Worm (Caenorhabditis elegans): Measurements from ENCODE around the gene K09A11.1.

K09A11.1 gene

DNA sequence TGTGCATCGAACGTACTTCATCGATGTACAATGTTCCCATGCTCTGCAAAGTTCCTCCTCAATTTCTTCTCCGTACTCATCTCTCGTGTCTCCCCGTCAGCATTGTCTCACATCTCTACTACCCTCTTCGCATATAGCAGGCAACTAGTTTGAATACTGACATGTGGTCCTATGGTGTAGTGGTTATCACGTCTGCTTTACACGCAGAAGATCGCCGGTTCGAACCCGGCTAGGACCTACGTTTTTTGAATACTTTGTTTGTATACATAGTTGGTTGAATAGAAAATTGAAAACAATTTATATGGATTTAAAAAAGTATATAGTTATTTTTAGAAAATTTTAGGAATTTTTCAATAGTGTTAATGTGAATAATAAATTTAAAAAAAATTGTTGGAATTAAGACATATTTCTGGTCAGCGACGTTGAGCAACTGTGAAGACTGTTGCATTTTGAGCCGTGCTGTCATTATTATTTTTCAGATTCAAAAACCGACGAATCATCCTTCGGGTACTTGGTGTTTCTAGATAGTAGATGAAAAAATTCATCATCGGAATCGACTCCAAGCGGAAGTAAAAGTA, 44.7 kb downstream of the K09A11.1 start (continued):
- TF ChIP-seq ceh-48 (tag; optimal IDR thresholded peaks at IDR 0.05) (peak; percentile 80), sdc-2 (tag; optimal IDR thresholded peaks at IDR 0.05) (peak; percentile 91), hlh-30 (tag; optimal IDR thresholded peaks at IDR 0.05; ENCODE audit: insufficient read depth) (peak; percentile 71), rnt-1 (tag; optimal IDR thresholded peaks at IDR 0.05) (peak; percentile 80), npax-4 (tag; optimal IDR thresholded peaks at IDR 0.05) (peak; percentile 91), sox-2 (GFP tag; IDR thresholded peaks at IDR 0.05) (peak; percentile 92), unc-55 (GFP tag; optimal IDR thresholded peaks at IDR 0.05) (peak; percentile 62), ceh-6 (GFP tag; optimal IDR thresholded peaks at IDR 0.05) (peak; percentile 94), elt-4 (tag; optimal IDR thresholded peaks at IDR 0.05) (no peak), fax-1 (tag; optimal IDR thresholded peaks at IDR 0.05) (peak; percentile 87), ahr-1 (tag; optimal IDR thresholded peaks at IDR 0.05) (peak; percentile 86), pax-1 (tag; optimal IDR thresholded peaks at IDR 0.05) (no peak), gmeb-2 (tag; optimal IDR thresholded peaks at IDR 0.05) (peak; percentile 94), ets-4 (tag; optimal IDR thresholded peaks at IDR 0.05) (peak; percentile 52), K09A11.1 (tag; optimal IDR thresholded peaks at IDR 0.05; ENCODE audit: insufficient read depth) (peak; percentile 83), ceh-14 (tag; optimal IDR thresholded peaks at IDR 0.05) (peak; percentile 78), ceh-9 (tag; optimal IDR thresholded peaks at IDR 0.05) (peak; percentile 77)

- TF ChIP-seq elt-2 (tag; optimal IDR thresholded peaks at IDR 0.05) (no peak), ceh-18 (tag; optimal IDR thresholded peaks at IDR 0.05) (no peak)
Measured at ce11 chrX:13307852-13308251, 45.6 kb downstream of the K09A11.1 start.

- TF ChIP-seq unc-55 (GFP tag; optimal IDR thresholded peaks at IDR 0.05): no peak
- TF ChIP-seq F13H6.1 (tag; optimal IDR thresholded peaks at IDR 0.05): no peak
- no peak for TF ChIP-seq nhr-11 (tag; optimal IDR thresholded peaks at IDR 0.05)
- no peak for TF ChIP-seq tbx-2 (tag; optimal IDR thresholded peaks at IDR 0.05)
- no peak for TF ChIP-seq ceh-2 (tag; optimal IDR thresholded peaks at IDR 0.05)
- no peak for TF ChIP-seq pat-9 (tag; optimal IDR thresholded peaks at IDR 0.05)
- TF ChIP-seq C38D4.7 (GFP tag; optimal IDR thresholded peaks at IDR 0.05): no peak
- no peak for TF ChIP-seq hlh-6 (tag; optimal IDR thresholded peaks at IDR 0.05)
- TF ChIP-seq nhr-232 (tag; optimal IDR thresholded peaks at IDR 0.05): no peak
- no peak for TF ChIP-seq pag-3 (tag; optimal IDR thresholded peaks at IDR 0.05; ENCODE audit: borderline replicate concordance)
- no peak for TF ChIP-seq odd-2 (tag; optimal IDR thresholded peaks at IDR 0.05)
- TF ChIP-seq ceh-19 (GFP tag; optimal IDR thresholded peaks at IDR 0.05): no peak
- no peak for TF ChIP-seq fkh-10 (GFP tag; optimal IDR thresholded peaks at IDR 0.05)
- no peak for TF ChIP-seq unc-3 (GFP tag; conservative IDR thresholded peaks at IDR 0.05)
- TF ChIP-seq unc-3 (tag; optimal IDR thresholded peaks at IDR 0.05): no peak
- TF ChIP-seq ceh-45 (GFP tag; IDR thresholded peaks at IDR 0.05): no peak
Measured at ce11 chrX:13308745-13309144, 46.5 kb downstream of the K09A11.1 start, which contains the start of gene srxa-8. TSS of gene srxa-8 (minus strand) at chrX:13308845.

DNA sequence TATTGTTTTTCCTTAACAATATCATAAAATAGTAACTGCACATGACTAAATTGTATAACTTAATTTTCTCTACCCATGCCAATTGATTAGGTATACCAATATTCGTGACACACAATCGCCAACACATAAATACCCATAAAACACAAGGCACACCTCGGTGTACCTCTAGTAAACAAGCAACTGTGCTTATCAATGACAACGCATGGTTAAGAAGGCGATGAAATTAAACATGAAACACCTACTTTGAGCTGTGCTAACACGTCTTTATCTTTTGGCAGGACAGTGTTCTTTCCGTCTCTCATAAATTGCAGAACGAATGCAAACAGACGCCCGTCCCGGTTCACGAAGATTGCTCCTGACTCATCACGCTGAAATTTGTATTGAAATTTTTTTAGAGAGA, 48.5 kb downstream of the K09A11.1 start:
- TF ChIP-seq mec-3 (tag; optimal IDR thresholded peaks at IDR 0.05; ENCODE audit: borderline replicate concordance): no peak
- peak; percentile 40 for TF ChIP-seq elt-2 (tag; optimal IDR thresholded peaks at IDR 0.05)

All from whole organism, late embryonic.